Fruit fly (Drosophila melanogaster) whole organism, embryonic: ENCODE results near the gene CG7914.

Source experiments
- CG11560 ChIP-seq: fragments of 200-800 bp; sonication (Bioruptor generic); IDR thresholded peaks from 3 replicates; pipeline ENCODE4 v1.3.6; 2022; ENCODE audit warnings: missing biosample characterization, missing genetic modification characterization
- CG12219 ChIP-seq: fragments of 200-800 bp; sonication (Bioruptor generic); optimal IDR thresholded peaks from 3 replicates; lab custom pipeline; 2018; ENCODE audit warnings: missing biosample characterization, mild to moderate bottlenecking, missing genetic modification characterization
- CG14050 ChIP-seq: fragments of 200-800 bp; sonication (Bioruptor generic); IDR thresholded peaks from 3 replicates; pipeline ENCODE4 v1.3.6; 2022; ENCODE audit warnings: missing biosample characterization, missing genetic modification characterization
- CG14441 ChIP-seq: fragments of 200-800 bp; sonication (Bioruptor generic); IDR thresholded peaks from 2 replicates; pipeline ENCODE4 v1.3.6; 2022; ENCODE audit warnings: missing biosample characterization, missing genetic modification characterization
- CG15479 ChIP-seq: fragments of 200-800 bp; sonication (Bioruptor generic); optimal IDR thresholded peaks from 3 replicates; lab custom pipeline; 2019; ENCODE audit warnings: missing biosample characterization, mild to moderate bottlenecking, missing genetic modification characterization, moderate library complexity
- CG17359 ChIP-seq: fragments of 200-800 bp; sonication (Bioruptor generic); optimal IDR thresholded peaks from 3 replicates; lab custom pipeline; 2018; ENCODE audit warnings: missing biosample characterization, mild to moderate bottlenecking, missing genetic modification characterization, moderate library complexity
- CG17361 ChIP-seq: fragments of 200-800 bp; sonication (Bioruptor generic); IDR thresholded peaks from 3 replicates; pipeline ENCODE4 v1.3.6; 2022; ENCODE audit warnings: missing biosample characterization, missing genetic modification characterization
- CG2889 ChIP-seq: fragments of 200-800 bp; sonication (Bioruptor generic); IDR thresholded peaks from 3 replicates; pipeline ENCODE4 v1.3.6; 2022; ENCODE audit warnings: missing biosample characterization, missing genetic modification characterization
- CG30020 ChIP-seq: fragments of 200-800 bp; optimal IDR thresholded peaks from 2 replicates; lab custom pipeline; 2019; ENCODE audit warnings: missing biosample characterization, mild to moderate bottlenecking, missing genetic modification characterization, moderate library complexity
- CG3163 ChIP-seq: fragments of 200-800 bp; sonication (Bioruptor generic); optimal IDR thresholded peaks from 3 replicates; lab custom pipeline; 2016; ENCODE audit warnings: missing biosample characterization, missing genetic modification characterization
- CG32767 ChIP-seq: fragments of 200-800 bp; sonication (Bioruptor generic); IDR thresholded peaks from 2 replicates; pipeline ENCODE4 v1.3.6; 2022; ENCODE audit warnings: missing biosample characterization, missing genetic modification characterization
- CG4617 ChIP-seq: fragments of 200-800 bp; sonication (Bioruptor generic); optimal IDR thresholded peaks from 3 replicates; lab custom pipeline; 2016; ENCODE audit warnings: missing biosample characterization, missing genetic modification characterization, borderline replicate concordance
- CG6813 ChIP-seq: fragments of 200-800 bp; sonication (Bioruptor generic); optimal IDR thresholded peaks from 2 replicates; lab custom pipeline; 2017; ENCODE audit warnings: missing biosample characterization, missing genetic modification characterization, mild to moderate bottlenecking, moderate library complexity, missing genetic modification reagents
- CG7271 ChIP-seq: fragments of 200-800 bp; sonication (Bioruptor generic); optimal IDR thresholded peaks from 2 replicates; lab custom pipeline; 2018; ENCODE audit warnings: missing biosample characterization, mild to moderate bottlenecking, missing genetic modification characterization, moderate library complexity
- CG7963 ChIP-seq: fragments of 200-800 bp; sonication (Bioruptor generic); IDR thresholded peaks from 3 replicates; pipeline ENCODE4 v1.3.6; 2022; ENCODE audit warnings: missing biosample characterization, missing genetic modification characterization; ENCODE audit not compliant: partially characterized antibody
- CG8359 ChIP-seq: fragments of 200-800 bp; sonication (Bioruptor generic); optimal IDR thresholded peaks from 2 replicates; lab custom pipeline; 2017; ENCODE audit warnings: missing biosample characterization, mild to moderate bottlenecking, missing genetic modification characterization, borderline replicate concordance
- CG8944 ChIP-seq: fragments of 200-800 bp; sonication (Bioruptor generic); optimal IDR thresholded peaks from 3 replicates; lab custom pipeline; 2016; ENCODE audit warnings: missing biosample characterization, missing genetic modification characterization
- CoRest ChIP-seq: fragments of 200-800 bp; sonication (Bioruptor generic); optimal IDR thresholded peaks from 3 replicates; lab custom pipeline; 2018; ENCODE audit warnings: missing biosample characterization, mild to moderate bottlenecking, missing genetic modification characterization, moderate library complexity
- Dref ChIP-seq: fragments of 200-800 bp; sonication (Bioruptor generic); IDR thresholded peaks from 2 replicates; pipeline ENCODE4 v1.3.6; 2022; ENCODE audit warnings: missing biosample characterization, missing genetic modification characterization
- Drgx ChIP-seq: fragments of 200-800 bp; sonication (Bioruptor generic); IDR thresholded peaks from 2 replicates; pipeline ENCODE4 v1.3.6; 2022; ENCODE audit warnings: missing biosample characterization, missing genetic modification characterization
- Gsc ChIP-seq: fragments of 200-800 bp; sonication (Bioruptor generic); IDR thresholded peaks from 2 replicates; pipeline ENCODE4 v1.3.6; 2022; ENCODE audit warnings: missing biosample characterization, missing genetic modification characterization
- NC2α ChIP-seq: fragments of 200-800 bp; sonication (Bioruptor generic); optimal IDR thresholded peaks from 2 replicates; lab custom pipeline; 2016; ENCODE audit warnings: missing biosample characterization, missing genetic modification characterization
- NFAT ChIP-seq: fragments of 200-800 bp; sonication (Bioruptor generic); IDR thresholded peaks from 2 replicates; pipeline ENCODE4 v1.3.6; 2022; ENCODE audit warnings: missing biosample characterization, missing genetic modification characterization
- Nf-YA ChIP-seq: fragments of 200-800 bp; sonication (Bioruptor generic); IDR thresholded peaks from 2 replicates; pipeline ENCODE4 v1.3.6; 2022; ENCODE audit warnings: missing biosample characterization, missing genetic modification characterization
- Sry-β ChIP-seq: fragments of 200-800 bp; sonication (Bioruptor generic); optimal IDR thresholded peaks from 2 replicates; lab custom pipeline; 2018; ENCODE audit warnings: missing biosample characterization, mild to moderate bottlenecking, missing genetic modification characterization, moderate library complexity
- az2 ChIP-seq: fragments of 200-800 bp; sonication (Bioruptor generic); optimal IDR thresholded peaks from 3 replicates; lab custom pipeline; 2016; ENCODE audit warnings: missing biosample characterization, missing genetic modification characterization
- chif ChIP-seq, 2 experiments: fragments of 200-800 bp; sonication (Bioruptor generic); optimal IDR thresholded peaks; 3 replicates each; lab custom pipeline; 2016; ENCODE audit warnings: missing biosample characterization in 2 of 2, missing genetic modification characterization in 2 of 2
- dpn ChIP-seq, 2 experiments: fragments of 200-800 bp; sonication (Bioruptor generic); optimal IDR thresholded peaks; 3 replicates each; lab custom pipeline; 2016; ENCODE audit warnings: missing biosample characterization in 2 of 2, missing genetic modification characterization in 2 of 2
- dysf ChIP-seq: fragments of 200-800 bp; sonication (Bioruptor generic); IDR thresholded peaks from 3 replicates; pipeline ENCODE4 v1.3.6; 2022; ENCODE audit warnings: missing biosample characterization, missing genetic modification characterization
- ftz-f1 ChIP-seq: fragments of 200-800 bp; sonication (Bioruptor generic); optimal IDR thresholded peaks from 2 replicates; lab custom pipeline; 2016; ENCODE audit warnings: missing biosample characterization, missing genetic modification characterization
- gcm2 ChIP-seq: fragments of 200-800 bp; sonication (Bioruptor generic); optimal IDR thresholded peaks from 2 replicates; lab custom pipeline; 2016; ENCODE audit warnings: missing biosample characterization, missing genetic modification characterization
- gfzf ChIP-seq: fragments of 200-800 bp; sonication (Bioruptor generic); optimal IDR thresholded peaks from 2 replicates; lab custom pipeline; 2016; ENCODE audit warnings: missing biosample characterization, mild to moderate bottlenecking, missing genetic modification characterization, moderate library complexity
- h ChIP-seq: fragments of >200 bp; optimal IDR thresholded peaks from 2 replicates; lab custom pipeline; 2017
- hb ChIP-seq: fragments of 200-800 bp; sonication (Bioruptor generic); IDR thresholded peaks from 3 replicates; pipeline ENCODE4 v1.3.6; 2022; ENCODE audit warnings: missing biosample characterization, missing genetic modification characterization; ENCODE audit not compliant: partially characterized antibody
- kah ChIP-seq: fragments of 200-800 bp; sonication (Bioruptor generic); optimal IDR thresholded peaks from 2 replicates; lab custom pipeline; 2018; ENCODE audit warnings: missing biosample characterization, mild to moderate bottlenecking, missing genetic modification characterization
- lab ChIP-seq: fragments of 200-800 bp; sonication (Bioruptor generic); optimal IDR thresholded peaks from 3 replicates; lab custom pipeline; 2017; ENCODE audit warnings: missing biosample characterization, missing genetic modification characterization, mild to moderate bottlenecking, moderate library complexity, missing genetic modification reagents
- lilli ChIP-seq: fragments of 200-800 bp; sonication (Bioruptor generic); optimal IDR thresholded peaks from 3 replicates; lab custom pipeline; 2016; ENCODE audit warnings: missing biosample characterization, missing genetic modification characterization
- lov ChIP-seq, 2 experiments: fragments of 200-800 bp in 1 of 2; fragments of >200 bp in 1 of 2; sonication (Bioruptor generic) in 1 of 2; IDR thresholded peaks in 1 of 2; optimal IDR thresholded peaks in 1 of 2; 2 replicates in 1 of 2; 3 replicates in 1 of 2; pipeline versions ENCODE4 v1.3.6 to Lab custom; 2017 to 2022; ENCODE audit warnings: missing biosample characterization in 1 of 2, missing genetic modification characterization in 1 of 2
- nau ChIP-seq: fragments of 200-800 bp; sonication (Bioruptor generic); optimal IDR thresholded peaks from 3 replicates; lab custom pipeline; 2017; ENCODE audit warnings: missing biosample characterization, mild to moderate bottlenecking, missing genetic modification characterization, missing genetic modification reagents
- org-1 ChIP-seq: fragments of 200-800 bp; sonication (Bioruptor generic); optimal IDR thresholded peaks from 2 replicates; lab custom pipeline; 2017; ENCODE audit warnings: missing biosample characterization, missing genetic modification characterization
- pho ChIP-seq: fragments of 200-800 bp; sonication (Bioruptor generic); optimal IDR thresholded peaks from 2 replicates; lab custom pipeline; 2016; ENCODE audit warnings: missing biosample characterization, missing genetic modification characterization
- psq ChIP-seq: fragments of 200-800 bp; sonication (Bioruptor generic); optimal IDR thresholded peaks from 2 replicates; lab custom pipeline; 2017; ENCODE audit warnings: missing biosample characterization, missing genetic modification characterization
- pzg ChIP-seq: fragments of 200-800 bp; sonication (Bioruptor generic); optimal IDR thresholded peaks from 3 replicates; lab custom pipeline; 2018; ENCODE audit warnings: missing biosample characterization, mild to moderate bottlenecking, missing genetic modification characterization, moderate library complexity
- ranshi ChIP-seq: fragments of 200-800 bp; sonication (Bioruptor generic); IDR thresholded peaks from 2 replicates; pipeline ENCODE4 v1.3.6; 2022; ENCODE audit warnings: missing biosample characterization, missing genetic modification characterization
- row ChIP-seq: fragments of 200-800 bp; sonication (Bioruptor generic); IDR thresholded peaks from 3 replicates; pipeline ENCODE4 v1.3.6; 2022; ENCODE audit warnings: missing biosample characterization, missing genetic modification characterization
- seq ChIP-seq: fragments of 200-800 bp; sonication (Bioruptor generic); IDR thresholded peaks from 2 replicates; pipeline ENCODE4 v1.3.6; 2022; ENCODE audit warnings: missing biosample characterization, missing genetic modification characterization
- sisA ChIP-seq: fragments of 200-800 bp; sonication (Bioruptor generic); IDR thresholded peaks from 2 replicates; pipeline ENCODE4 v1.3.6; 2022; ENCODE audit warnings: missing biosample characterization, missing genetic modification characterization
- sna ChIP-seq: fragments of 200-800 bp; sonication (Bioruptor generic); IDR thresholded peaks from 2 replicates; pipeline ENCODE4 v1.3.6; 2022; ENCODE audit warnings: missing biosample characterization, missing genetic modification characterization; ENCODE audit not compliant: partially characterized antibody
- stc ChIP-seq: fragments of 200-800 bp; sonication (Bioruptor generic); IDR thresholded peaks from 2 replicates; pipeline ENCODE4 v1.3.6; 2022; ENCODE audit warnings: missing biosample characterization, missing genetic modification characterization
- tna ChIP-seq: fragments of 200-800 bp; sonication (Bioruptor generic); IDR thresholded peaks from 2 replicates; pipeline ENCODE4 v1.3.6; 2022; ENCODE audit warnings: missing biosample characterization, missing genetic modification characterization; ENCODE audit not compliant: partially characterized antibody
- toy ChIP-seq: fragments of 200-800 bp; sonication (Bioruptor generic); IDR thresholded peaks from 2 replicates; pipeline ENCODE4 v1.3.6; 2022; ENCODE audit warnings: missing biosample characterization, missing genetic modification characterization
- trem ChIP-seq: fragments of 200-800 bp; optimal IDR thresholded peaks from 3 replicates; lab custom pipeline; 2019; ENCODE audit warnings: missing biosample characterization, mild to moderate bottlenecking, missing genetic modification characterization, moderate library complexity

Gene CG7914

dm6 chrX:19193336-19193735 lies at the start of gene CG7914, which contains the start of gene CG14194 (continued):
- TF ChIP-seq nau (GFP tag; lab: Kevin White, UChicago), result no peak
- peak; percentile 74 for TF ChIP-seq sna (GFP tag; lab: Robert Waterston, UW)
- TF ChIP-seq CG8359, result no peak
- no peak for TF ChIP-seq toy (GFP tag; lab: Robert Waterston, UW)
- TF ChIP-seq org-1, result no peak
- TF ChIP-seq stc (GFP tag; lab: Robert Waterston, UW), result no peak
- TF ChIP-seq gfzf, result peak; percentile 24
- TF ChIP-seq lov (optimal IDR thresholded peaks at IDR 0.05; lab: Kevin White, UChicago), result no peak
- TF ChIP-seq lov (GFP tag; IDR thresholded peaks at IDR 0.05; lab: Robert Waterston, UW), result no peak
- no peak for TF ChIP-seq lab (GFP tag; lab: Kevin White, UChicago)
- TF ChIP-seq az2 (GFP tag; lab: Kevin White, UChicago), result no peak
- TF ChIP-seq h (lab: Kevin White, UChicago), result no peak
- peak; percentile 94 for TF ChIP-seq tna (GFP tag; lab: Robert Waterston, UW)
- no peak for TF ChIP-seq CG2889 (GFP tag; lab: Robert Waterston, UW)
- peak; percentile 17 for TF ChIP-seq CG30020 (tag; lab: Kevin White, UChicago)
- no peak for TF ChIP-seq NC2α
- TF ChIP-seq CG17361 (GFP tag; lab: Robert Waterston, UW), result no peak
- TF ChIP-seq CoRest (tag; lab: Kevin White, UChicago), result peak; percentile 14
- TF ChIP-seq psq, result no peak
- no peak for TF ChIP-seq chif (GFP tag; optimal IDR thresholded peaks at IDR 0.05; lab: Kevin White, UChicago)
- TF ChIP-seq row (GFP tag; lab: Robert Waterston, UW), result peak; percentile 62
- no peak for TF ChIP-seq NFAT (GFP tag; lab: Robert Waterston, UW)
- TF ChIP-seq dpn (GFP tag; optimal IDR thresholded peaks at IDR 0.05; lab: Kevin White, UChicago), result no peak
- TF ChIP-seq sisA (GFP tag; lab: Robert Waterston, UW), result no peak
- TF ChIP-seq CG7963 (GFP tag; lab: Robert Waterston, UW), result peak; percentile 84
- no peak for TF ChIP-seq CG8944 (GFP tag; lab: Kevin White, UChicago)
- no peak for TF ChIP-seq CG32767 (GFP tag; lab: Robert Waterston, UW)
- peak; percentile 96 for TF ChIP-seq Dref (GFP tag; lab: Robert Waterston, UW)
- TF ChIP-seq ftz-f1 (GFP tag; lab: Kevin White, UChicago), result no peak
- TF ChIP-seq dysf (GFP tag; lab: Robert Waterston, UW), result 0 out of 3 replicates have a peak, but pooled peaks have one; percentile 27
- no peak for TF ChIP-seq ranshi (GFP tag; lab: Robert Waterston, UW)
- TF ChIP-seq CG14441, result no peak
- no peak for TF ChIP-seq CG11560 (tag; lab: Robert Waterston, UW)
- peak; percentile 86 for TF ChIP-seq hb (GFP tag; lab: Robert Waterston, UW)
- no peak for TF ChIP-seq Gsc (GFP tag; lab: Robert Waterston, UW)
- no peak for TF ChIP-seq CG6813 (GFP tag; lab: Kevin White, UChicago)
- TF ChIP-seq Drgx (GFP tag; lab: Robert Waterston, UW), result no peak
- no peak for TF ChIP-seq CG3163 (GFP tag; lab: Kevin White, UChicago)
- TF ChIP-seq CG4617 (GFP tag; lab: Kevin White, UChicago), result peak; percentile 63
- TF ChIP-seq CG17359 (tag; lab: Kevin White, UChicago), result no peak
- no peak for TF ChIP-seq Nf-YA
- no peak for TF ChIP-seq CG7271
- TF ChIP-seq gcm2 (GFP tag; lab: Kevin White, UChicago), result no peak
- TF ChIP-seq CG14050 (GFP tag; lab: Robert Waterston, UW), result no peak
- peak; percentile 55 for TF ChIP-seq trem (tag; lab: Kevin White, UChicago)
- TF ChIP-seq kah (GFP tag; lab: Kevin White, UChicago), result no peak
- no peak for TF ChIP-seq seq
- TF ChIP-seq Sry-β (GFP tag; lab: Kevin White, UChicago), result peak; percentile 92
- no peak for TF ChIP-seq CG15479 (GFP tag; lab: Kevin White, UChicago)
- TF ChIP-seq CG12219, result no peak
- no peak for TF ChIP-seq pho (GFP tag; lab: Kevin White, UChicago)
- TF ChIP-seq pzg (GFP tag; lab: Kevin White, UChicago), result peak; percentile 69
- no peak for TF ChIP-seq lilli (GFP tag; lab: Kevin White, UChicago)
